Worm (Caenorhabditis elegans) whole organism, mixed stage, embryonic: ENCODE measurements around the gene C16D9.5.

Experiments
- M03D4.4 ChIP-seq: sonication (generic microtip); optimal IDR thresholded peaks from 2 replicates; lab custom pipeline; 2017; ENCODE audit warnings: mild to moderate bottlenecking, missing genetic modification characterization, missing compliant biosample characterization
- bed-3 ChIP-seq: fragments of 200-800 bp; sonication (Bioruptor generic); optimal IDR thresholded peaks from 3 replicates; lab custom pipeline; 2018; ENCODE audit warnings: mild to moderate bottlenecking, missing genetic modification characterization, moderate library complexity, missing compliant biosample characterization
- blmp-1 ChIP-seq: fragments of 150-350 bp; optimal IDR thresholded peaks from 2 replicates; lab custom pipeline; 2014; ENCODE audit warnings: missing biosample characterization, missing genetic modification characterization
- ceh-39 ChIP-seq: fragments of 150-350 bp; optimal IDR thresholded peaks from 2 replicates; lab custom pipeline; 2014; ENCODE audit warnings: missing biosample characterization, missing genetic modification characterization
- ceh-43 ChIP-seq: fragments of 200-800 bp; sonication (Bioruptor generic); optimal IDR thresholded peaks from 2 replicates; lab custom pipeline; 2018; ENCODE audit warnings: mild to moderate bottlenecking, missing genetic modification characterization, moderate library complexity, missing compliant biosample characterization
- ceh-83 ChIP-seq: fragments of 200-800 bp; sonication (Bioruptor generic); optimal IDR thresholded peaks from 2 replicates; lab custom pipeline; 2018; ENCODE audit warnings: mild to moderate bottlenecking, missing genetic modification characterization, missing compliant biosample characterization
- ces-1 ChIP-seq: fragments of 150-350 bp; optimal IDR thresholded peaks from 2 replicates; lab custom pipeline; 2014; ENCODE audit warnings: missing biosample characterization, missing genetic modification reagents, missing genetic modification characterization
- cnd-1 ChIP-seq: fragments of 200-800 bp; sonication (Bioruptor generic); optimal IDR thresholded peaks from 2 replicates; lab custom pipeline; 2018; ENCODE audit warnings: mild to moderate bottlenecking, missing genetic modification characterization, missing compliant biosample characterization
- drap-1 ChIP-seq: fragments of 200-800 bp; sonication (Bioruptor generic); optimal IDR thresholded peaks from 3 replicates; lab custom pipeline; 2018; ENCODE audit warnings: mild to moderate bottlenecking, missing genetic modification characterization, missing compliant biosample characterization
- elt-1 ChIP-seq: sonication (generic microtip); optimal IDR thresholded peaks from 2 replicates; lab custom pipeline; 2017; ENCODE audit warnings: missing genetic modification characterization, mild to moderate bottlenecking, missing compliant biosample characterization, antibody characterized with exemption, moderate library complexity, borderline replicate concordance; ENCODE audit not compliant: insufficient read depth
- elt-3 ChIP-seq: fragments of 150-350 bp; optimal IDR thresholded peaks from 2 replicates; lab custom pipeline; 2014; ENCODE audit warnings: missing biosample characterization, missing genetic modification characterization
- flh-1 ChIP-seq: fragments of 200-800 bp; sonication (Bioruptor generic); optimal IDR thresholded peaks from 2 replicates; lab custom pipeline; 2018; ENCODE audit warnings: mild to moderate bottlenecking, missing genetic modification characterization, moderate library complexity, missing compliant biosample characterization
- ham-2 ChIP-seq: fragments of 200-800 bp; sonication (Bioruptor generic); optimal IDR thresholded peaks from 2 replicates; lab custom pipeline; 2018; ENCODE audit warnings: mild to moderate bottlenecking, missing genetic modification characterization, missing compliant biosample characterization
- hlh-1 ChIP-seq: fragments of 150-350 bp; optimal IDR thresholded peaks from 2 replicates; lab custom pipeline; 2014; ENCODE audit warnings: missing biosample characterization, missing genetic modification reagents, missing genetic modification characterization
- lin-13 ChIP-seq: fragments of 150-350 bp; optimal IDR thresholded peaks from 2 replicates; lab custom pipeline; 2014; ENCODE audit warnings: missing biosample characterization, missing genetic modification characterization
- lin-32 ChIP-seq: fragments of 200-800 bp; sonication (Bioruptor generic); optimal IDR thresholded peaks from 2 replicates; lab custom pipeline; 2018; ENCODE audit warnings: mild to moderate bottlenecking, missing genetic modification characterization, missing compliant biosample characterization
- lsy-2 ChIP-seq: fragments of 150-350 bp; optimal IDR thresholded peaks from 2 replicates; lab custom pipeline; 2014; ENCODE audit warnings: missing biosample characterization, missing genetic modification characterization
- mab-5 ChIP-seq: fragments of 150-350 bp; optimal IDR thresholded peaks from 2 replicates; lab custom pipeline; 2014; ENCODE audit warnings: missing biosample characterization, missing genetic modification characterization
- mep-1 ChIP-seq: fragments of 150-350 bp; optimal IDR thresholded peaks from 2 replicates; lab custom pipeline; 2017; ENCODE audit warnings: missing biosample characterization, missing genetic modification reagents, missing genetic modification characterization, inconsistent platforms
- mls-2 ChIP-seq: sonication (generic microtip); optimal IDR thresholded peaks from 2 replicates; lab custom pipeline; 2016; ENCODE audit warnings: mild to moderate bottlenecking, missing genetic modification characterization, moderate library complexity, missing compliant biosample characterization
- nhr-12 ChIP-seq: fragments of 150-350 bp; optimal IDR thresholded peaks from 2 replicates; lab custom pipeline; 2014; ENCODE audit warnings: missing biosample characterization, missing genetic modification characterization
- nhr-2 ChIP-seq: fragments of 150-350 bp; optimal IDR thresholded peaks from 2 replicates; lab custom pipeline; 2014; ENCODE audit warnings: missing biosample characterization, missing genetic modification characterization
- nhr-237 ChIP-seq: fragments of 150-350 bp; optimal IDR thresholded peaks from 2 replicates; lab custom pipeline; 2014; ENCODE audit warnings: missing biosample characterization, missing genetic modification characterization
- nhr-28 ChIP-seq: fragments of 150-350 bp; optimal IDR thresholded peaks from 2 replicates; lab custom pipeline; 2014; ENCODE audit warnings: missing biosample characterization, missing genetic modification characterization
- nhr-76 ChIP-seq: sonication (generic microtip); optimal IDR thresholded peaks from 2 replicates; lab custom pipeline; 2017; ENCODE audit warnings: missing biosample characterization, missing genetic modification characterization
- pha-4 ChIP-seq: fragments of 150-350 bp; optimal IDR thresholded peaks from 2 replicates; lab custom pipeline; 2018; ENCODE audit warnings: missing biosample characterization, missing genetic modification reagents, missing genetic modification characterization
- sem-2 ChIP-seq: fragments of 200-800 bp; sonication (Bioruptor generic); optimal IDR thresholded peaks from 2 replicates; lab custom pipeline; 2018; ENCODE audit warnings: mild to moderate bottlenecking, missing genetic modification characterization, missing compliant biosample characterization
- snpc-4 ChIP-seq: fragments of 150-350 bp; optimal IDR thresholded peaks from 2 replicates; lab custom pipeline; 2014; ENCODE audit warnings: missing biosample characterization, missing genetic modification characterization
- sptf-1 ChIP-seq: sonication (generic microtip); optimal IDR thresholded peaks from 2 replicates; lab custom pipeline; 2017; ENCODE audit warnings: mild to moderate bottlenecking, missing genetic modification characterization, moderate library complexity, missing compliant biosample characterization
- tbx-8 ChIP-seq: fragments of 200-800 bp; sonication (Bioruptor generic); optimal IDR thresholded peaks from 2 replicates; lab custom pipeline; 2018; ENCODE audit warnings: mild to moderate bottlenecking, missing genetic modification characterization, moderate library complexity, missing compliant biosample characterization
- unc-120 ChIP-seq: sonication (generic microtip); optimal IDR thresholded peaks from 2 replicates; lab custom pipeline; 2017; ENCODE audit warnings: missing genetic modification characterization, missing compliant biosample characterization; ENCODE audit not compliant: poor library complexity, severe bottlenecking
- unc-39 ChIP-seq: fragments of 150-350 bp; optimal IDR thresholded peaks from 2 replicates; lab custom pipeline; 2014; ENCODE audit warnings: missing biosample characterization, missing genetic modification characterization
- unc-62 ChIP-seq: fragments of 150-350 bp; optimal IDR thresholded peaks from 2 replicates; lab custom pipeline; 2014; ENCODE audit warnings: missing biosample characterization, missing genetic modification reagents, missing genetic modification characterization
- zip-8 ChIP-seq: fragments of 150-350 bp; optimal IDR thresholded peaks from 2 replicates; lab custom pipeline; 2014; ENCODE audit warnings: missing biosample characterization, missing genetic modification characterization
- ztf-11 ChIP-seq: fragments of 150-350 bp; optimal IDR thresholded peaks from 2 replicates; lab custom pipeline; 2014; ENCODE audit warnings: missing biosample characterization, missing genetic modification characterization

The C16D9.5 gene

ce11 chrV:8238290-8238689 lies 7.1 kb downstream of the C16D9.5 start, which contains the start of gene rol-3:
rol-3 (minus strand) TSS chrV:8238409.
- no peak for TF ChIP-seq tbx-8
- TF ChIP-seq ceh-83 (GFP tag; lab: Kevin White, UChicago), result no peak
- TF ChIP-seq unc-120, result no peak
- TF ChIP-seq nhr-2, result no peak
- no peak for TF ChIP-seq M03D4.4
- no peak for TF ChIP-seq lin-13 (tag; lab: Kevin White, UChicago)
- no peak for TF ChIP-seq unc-62 (GFP tag; lab: Kevin White, UChicago)

DNA sequence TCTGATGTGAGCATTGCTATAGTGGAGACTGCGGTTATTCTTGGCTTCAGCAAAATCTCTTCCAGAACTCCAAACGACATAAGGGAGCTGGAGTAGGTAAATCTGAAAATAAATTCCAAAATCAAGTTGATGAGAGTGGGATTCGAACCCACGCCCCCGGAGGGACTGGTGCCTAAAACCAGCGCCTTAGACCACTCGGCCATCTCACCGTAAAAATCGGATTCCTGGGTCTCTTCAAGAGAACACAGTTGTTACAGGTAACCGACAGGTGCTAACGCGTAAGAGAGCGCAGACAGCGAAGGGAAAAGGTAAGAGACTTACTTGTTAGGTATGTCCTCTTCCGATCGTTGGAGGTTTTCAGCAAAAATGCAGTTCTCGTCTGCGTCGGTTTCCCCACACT lies 10.0 kb downstream of the C16D9.5 start:
- TF ChIP-seq ham-2 (GFP tag; lab: Kevin White, UChicago) (peak; percentile 45), mab-5 (tag; lab: Kevin White, UChicago) (no peak), cnd-1 (tag; lab: Kevin White, UChicago) (peak; percentile 46), lin-32 (GFP tag; lab: Kevin White, UChicago) (peak; percentile 18), ceh-83 (GFP tag; lab: Kevin White, UChicago) (peak; percentile 74), hlh-1 (peak; percentile 71), M03D4.4 (peak; percentile 57), flh-1 (GFP tag; lab: Kevin White, UChicago) (no peak), drap-1 (GFP tag; lab: Kevin White, UChicago) (peak; percentile 45)

- no peak for TF ChIP-seq sptf-1 (tag; lab: Kevin White, UChicago)
- TF ChIP-seq unc-120, result peak; percentile 38
- peak; percentile 11 for TF ChIP-seq drap-1 (GFP tag; lab: Kevin White, UChicago)
- no peak for TF ChIP-seq nhr-2
- TF ChIP-seq M03D4.4, result peak; percentile 5
- TF ChIP-seq ceh-83 (GFP tag; lab: Kevin White, UChicago), result peak; percentile 68
- TF ChIP-seq ham-2 (GFP tag; lab: Kevin White, UChicago), result no peak
Observed at ce11 chrV:8230056-8230455, 15.3 kb downstream of the C16D9.5 start.

DNA sequence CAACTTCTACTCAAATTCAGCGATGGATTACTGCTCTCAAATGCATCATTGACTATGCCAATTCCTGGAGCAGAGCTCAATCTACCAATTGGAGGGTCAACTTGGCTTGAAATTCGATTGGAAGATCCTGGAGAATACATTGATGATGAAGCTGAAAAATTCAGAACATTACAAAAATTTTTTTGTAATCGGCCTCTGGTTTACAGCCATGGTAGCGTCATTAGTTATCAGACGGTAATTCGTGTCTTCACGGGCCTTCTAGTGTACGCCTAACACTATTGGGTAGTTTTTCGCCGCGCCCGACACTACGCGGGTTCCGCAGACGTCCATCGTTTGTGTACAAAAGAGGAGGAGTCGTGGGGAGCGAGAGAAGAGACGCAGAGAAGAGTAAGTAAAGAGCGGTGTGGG lies 16.6 kb downstream of the C16D9.5 start:
- TF ChIP-seq M03D4.4 (no peak), sem-2 (GFP tag; lab: Kevin White, UChicago) (no peak), sptf-1 (tag; lab: Kevin White, UChicago) (peak; percentile 31), nhr-12 (tag; lab: Kevin White, UChicago) (no peak), unc-39 (no peak), nhr-2 (no peak), lsy-2 (tag; lab: Kevin White, UChicago) (peak; percentile 39), cnd-1 (tag; lab: Kevin White, UChicago) (peak; percentile 8), lin-32 (GFP tag; lab: Kevin White, UChicago) (no peak), ceh-43 (no peak), bed-3 (GFP tag; lab: Kevin White, UChicago) (no peak), zip-8 (tag; lab: Kevin White, UChicago) (no peak), hlh-1 (peak; percentile 4), snpc-4 (tag; lab: Kevin White, UChicago) (no peak), unc-120 (peak; percentile 95), ceh-39 (tag; lab: Kevin White, UChicago) (peak; percentile 39), ztf-11 (tag; lab: Kevin White, UChicago) (no peak), mab-5 (tag; lab: Kevin White, UChicago) (no peak), nhr-76 (tag; lab: Kevin White, UChicago) (no peak), blmp-1 (tag; lab: Kevin White, UChicago) (no peak), nhr-28 (tag; lab: Kevin White, UChicago) (no peak), mep-1 (tag; lab: Kevin White, UChicago) (peak; percentile 23), ces-1 (no peak), flh-1 (GFP tag; lab: Kevin White, UChicago) (no peak), ceh-83 (GFP tag; lab: Kevin White, UChicago) (no peak), elt-1 (tag; lab: Kevin White, UChicago) (no peak), mls-2 (tag; lab: Kevin White, UChicago) (no peak), elt-3 (tag; lab: Kevin White, UChicago) (no peak), drap-1 (GFP tag; lab: Kevin White, UChicago) (peak; percentile 83), nhr-237 (tag; lab: Kevin White, UChicago) (no peak), ham-2 (GFP tag; lab: Kevin White, UChicago) (no peak), lin-13 (tag; lab: Kevin White, UChicago) (peak; percentile 17), tbx-8 (no peak), unc-62 (GFP tag; lab: Kevin White, UChicago) (no peak), pha-4 (tag; lab: Kevin White, UChicago) (peak; percentile 39)
